Fruit fly (Drosophila melanogaster) whole organism, larva: ENCODE results near the gene CG13318.

Experiments used
- noc ChIP-seq: fragments of 200-800 bp; sonication (Bioruptor generic); optimal IDR thresholded peaks from 3 replicates; lab custom pipeline; 2019; ENCODE audit warnings: missing biosample characterization, mild to moderate bottlenecking, missing genetic modification characterization, moderate library complexity

CG13318 gene

DNA sequence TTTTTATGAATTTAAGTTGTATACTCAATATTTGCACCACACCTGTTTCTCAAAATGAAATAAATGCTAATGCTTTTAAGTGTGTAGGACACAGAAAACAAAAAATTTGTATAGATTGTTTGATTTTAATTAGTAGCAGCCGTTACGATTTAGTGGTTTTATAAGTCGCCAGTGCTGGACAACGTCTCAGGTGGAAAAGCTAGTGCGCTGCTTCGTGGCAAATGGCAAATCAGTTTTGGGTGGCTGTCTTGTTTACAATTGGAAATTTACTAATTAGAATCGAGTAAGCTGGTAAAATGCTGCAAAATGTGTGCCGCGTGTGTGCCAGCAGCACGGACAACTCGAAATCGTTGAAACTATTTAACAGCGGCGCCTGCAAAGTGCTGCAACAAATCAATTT is 45.9 kb downstream of the CG13318 start, which contains the start of gene CG8159:
CG8159 (plus strand) TSS at position 223 of the 400 bp plus-strand sequence.
- no peak for TF ChIP-seq noc (tag; lab: Kevin White, UChicago)

DNA sequence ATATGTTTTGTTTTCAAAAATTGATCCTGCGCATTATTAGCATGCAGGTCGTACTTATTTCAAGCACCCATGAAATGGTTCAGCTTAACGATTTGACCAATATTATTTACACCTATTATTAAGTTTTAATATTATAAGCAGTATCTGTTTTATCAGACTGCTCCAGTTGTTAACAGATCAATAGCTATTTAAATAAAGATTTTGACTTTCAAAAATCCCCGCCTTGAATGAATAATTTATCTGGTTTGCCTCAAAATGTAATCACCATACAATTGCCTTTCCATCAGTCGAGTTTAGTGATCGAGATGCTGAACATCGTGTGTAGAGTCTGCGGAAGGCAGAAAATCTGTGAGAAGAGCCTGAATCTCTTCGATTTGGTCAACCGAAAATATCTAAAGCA is 47.3 kb downstream of the CG13318 start, which contains the start of gene ouib:
ouib (plus strand) TSS at position 301 of the 400 bp plus-strand sequence.
- TF ChIP-seq noc (tag; lab: Kevin White, UChicago) = no peak

DNA sequence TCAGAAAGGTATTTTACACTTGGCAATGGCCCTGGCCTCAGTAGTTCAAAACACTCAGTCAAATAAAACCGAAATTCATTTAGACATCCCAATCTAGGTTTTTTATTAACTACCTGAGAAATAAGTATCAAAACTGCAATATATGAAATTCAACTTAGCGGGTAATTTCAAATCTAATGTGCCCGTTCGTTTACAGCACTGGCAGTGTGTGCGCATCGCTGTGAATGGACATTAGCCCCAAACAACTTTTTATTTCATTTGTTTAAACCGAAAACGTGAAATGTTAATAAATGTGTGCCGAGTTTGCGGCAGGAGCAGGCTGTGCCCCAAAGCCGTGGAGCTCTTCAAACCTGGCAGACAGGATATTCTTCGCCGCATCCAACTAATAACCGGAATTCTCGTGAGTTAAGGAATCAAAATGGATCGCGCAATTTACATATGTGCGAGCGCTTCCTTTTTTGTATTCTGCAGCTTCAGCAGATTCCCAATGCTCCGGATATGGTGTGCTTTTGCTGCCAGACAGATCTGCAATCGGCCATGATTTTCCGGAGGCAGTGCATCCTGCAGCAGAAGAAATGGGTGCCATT is 49.4 kb downstream of the CG13318 start, which contains the start of gene nom:
nom (plus strand) TSS at position 213 of the 587 bp plus-strand sequence.
- no peak for TF ChIP-seq noc (tag; lab: Kevin White, UChicago)
